Worm (Caenorhabditis elegans) whole organism, late embryonic: Measurements from ENCODE around the gene mab-7.
A peak's percentile ranks its signal among the peaks of the same experiment; 100 is the strongest.

Source experiments
- F13H6.1 ChIP-seq: sonication (generic microtip); optimal IDR thresholded peaks from 2 replicates; lab custom pipeline; 2016; ENCODE audit warnings: missing genetic modification characterization, missing compliant biosample characterization
- K09A11.1 ChIP-seq: sonication (generic microtip); optimal IDR thresholded peaks from 2 replicates; lab custom pipeline; 2017; ENCODE audit warnings: antibody characterized with exemption, mild to moderate bottlenecking, missing genetic modification characterization, missing compliant biosample characterization; ENCODE audit not compliant: insufficient read depth
- T23F11.4 ChIP-seq: fragments of 200-800 bp; sonication (Bioruptor generic); optimal IDR thresholded peaks from 2 replicates; lab custom pipeline; 2018; ENCODE audit warnings: mild to moderate bottlenecking, missing genetic modification characterization, missing compliant biosample characterization
- Y22D7AL.16 ChIP-seq: sonication (generic microtip); optimal IDR thresholded peaks from 2 replicates; lab custom pipeline; 2016; ENCODE audit warnings: missing genetic modification characterization, missing compliant biosample characterization
- ahr-1 ChIP-seq: sonication (generic microtip); optimal IDR thresholded peaks from 2 replicates; lab custom pipeline; 2016; ENCODE audit warnings: missing genetic modification characterization, missing compliant biosample characterization
- ceh-14 ChIP-seq: sonication (generic microtip); optimal IDR thresholded peaks from 2 replicates; lab custom pipeline; 2016; ENCODE audit warnings: missing genotype, missing genetic modification characterization, missing compliant biosample characterization
- ceh-18 ChIP-seq: sonication (generic microtip); optimal IDR thresholded peaks from 2 replicates; lab custom pipeline; 2016; ENCODE audit warnings: missing genetic modification characterization, missing compliant biosample characterization
- ceh-19 ChIP-seq: fragments of 200-800 bp; sonication (Bioruptor generic); optimal IDR thresholded peaks from 2 replicates; lab custom pipeline; 2018; ENCODE audit warnings: mild to moderate bottlenecking, missing genetic modification characterization, missing compliant biosample characterization
- ceh-2 ChIP-seq: sonication (generic microtip); optimal IDR thresholded peaks from 2 replicates; lab custom pipeline; 2016; ENCODE audit warnings: missing genotype, missing genetic modification characterization, missing compliant biosample characterization
- ceh-22 ChIP-seq: sonication (generic microtip); optimal IDR thresholded peaks from 2 replicates; lab custom pipeline; 2017; ENCODE audit warnings: missing biosample characterization, missing genetic modification characterization
- ceh-24 ChIP-seq: sonication (generic microtip); optimal IDR thresholded peaks from 2 replicates; lab custom pipeline; 2016; ENCODE audit warnings: mild to moderate bottlenecking, missing genetic modification characterization, missing compliant biosample characterization
- ceh-31 ChIP-seq: sonication (generic microtip); optimal IDR thresholded peaks from 2 replicates; lab custom pipeline; 2016; ENCODE audit warnings: missing genetic modification characterization, missing compliant biosample characterization
- ceh-45 ChIP-seq: fragments of 200-800 bp; sonication (Bioruptor generic); IDR thresholded peaks from 2 replicates; pipeline ENCODE4 v1.3.6; 2022; ENCODE audit warnings: missing genetic modification reagents, missing genetic modification characterization, missing compliant biosample characterization
- ceh-6 ChIP-seq: fragments of 200-800 bp; sonication (Bioruptor generic); optimal IDR thresholded peaks from 2 replicates; lab custom pipeline; 2018; ENCODE audit warnings: mild to moderate bottlenecking, missing genetic modification characterization, missing compliant biosample characterization
- che-1 ChIP-seq: sonication (generic microtip); optimal IDR thresholded peaks from 2 replicates; lab custom pipeline; 2016; ENCODE audit warnings: mild to moderate bottlenecking, missing genetic modification characterization, missing compliant biosample characterization
- elt-2 ChIP-seq: sonication (generic microtip); optimal IDR thresholded peaks from 2 replicates; lab custom pipeline; 2016; ENCODE audit warnings: missing genetic modification reagents, missing genetic modification characterization, missing compliant biosample characterization
- elt-4 ChIP-seq: sonication (generic microtip); optimal IDR thresholded peaks from 2 replicates; lab custom pipeline; 2016; ENCODE audit warnings: missing genetic modification characterization, missing compliant biosample characterization
- ets-4 ChIP-seq: sonication (generic microtip); optimal IDR thresholded peaks from 2 replicates; lab custom pipeline; 2016; ENCODE audit warnings: missing genetic modification characterization, missing compliant biosample characterization
- fax-1 ChIP-seq: sonication (generic microtip); optimal IDR thresholded peaks from 2 replicates; lab custom pipeline; 2016; ENCODE audit warnings: missing genotype, missing genetic modification characterization, missing compliant biosample characterization
- fkh-6 ChIP-seq: sonication (generic microtip); optimal IDR thresholded peaks from 2 replicates; lab custom pipeline; 2016; ENCODE audit warnings: missing genetic modification characterization, missing compliant biosample characterization
- gmeb-2 ChIP-seq: sonication (generic microtip); optimal IDR thresholded peaks from 2 replicates; lab custom pipeline; 2016; ENCODE audit warnings: missing genetic modification characterization, inconsistent platforms, missing compliant biosample characterization
- hlh-13 ChIP-seq: fragments of 200-800 bp; sonication (Bioruptor generic); optimal IDR thresholded peaks from 2 replicates; lab custom pipeline; 2018; ENCODE audit warnings: mild to moderate bottlenecking, missing genetic modification characterization, missing compliant biosample characterization
- nfya-1 ChIP-seq: sonication (generic microtip); optimal IDR thresholded peaks from 2 replicates; lab custom pipeline; 2017; ENCODE audit warnings: missing genetic modification characterization, mild to moderate bottlenecking, missing compliant biosample characterization, antibody characterized with exemption, moderate library complexity
- nhr-11 ChIP-seq: fragments of 150-350 bp; optimal IDR thresholded peaks from 2 replicates; lab custom pipeline; 2014; ENCODE audit warnings: missing biosample characterization, missing genetic modification characterization
- nhr-232 ChIP-seq: sonication (generic microtip); optimal IDR thresholded peaks from 2 replicates; lab custom pipeline; 2016; ENCODE audit warnings: missing genetic modification characterization, missing compliant biosample characterization
- npax-4 ChIP-seq: sonication (generic microtip); optimal IDR thresholded peaks from 2 replicates; lab custom pipeline; 2016; ENCODE audit warnings: missing genetic modification characterization, missing compliant biosample characterization
- pag-3 ChIP-seq: sonication (generic microtip); optimal IDR thresholded peaks from 2 replicates; lab custom pipeline; 2016; ENCODE audit warnings: missing compliant biosample characterization, missing genetic modification characterization, borderline replicate concordance
- pat-9 ChIP-seq: fragments of 200-800 bp; sonication (Bioruptor generic); optimal IDR thresholded peaks from 2 replicates; lab custom pipeline; 2018; ENCODE audit warnings: mild to moderate bottlenecking, missing genetic modification characterization, moderate library complexity, missing compliant biosample characterization
- pax-1 ChIP-seq: fragments of 150-350 bp; optimal IDR thresholded peaks from 2 replicates; lab custom pipeline; 2014; ENCODE audit warnings: missing biosample characterization, missing genetic modification characterization
- pha-2 ChIP-seq: sonication (generic microtip); optimal IDR thresholded peaks from 2 replicates; lab custom pipeline; 2017; ENCODE audit warnings: mild to moderate bottlenecking, missing genetic modification characterization, missing compliant biosample characterization
- pqm-1 ChIP-seq: sonication (generic microtip); optimal IDR thresholded peaks from 2 replicates; lab custom pipeline; 2016; ENCODE audit warnings: missing genetic modification characterization, missing compliant biosample characterization
- pros-1 ChIP-seq: fragments of 150-350 bp; optimal IDR thresholded peaks from 2 replicates; lab custom pipeline; 2014; ENCODE audit warnings: missing biosample characterization, missing genetic modification reagents, missing genetic modification characterization
- ref-2 ChIP-seq: sonication (generic microtip); optimal IDR thresholded peaks from 2 replicates; lab custom pipeline; 2016; ENCODE audit warnings: missing genetic modification characterization, missing compliant biosample characterization
- tbx-2 ChIP-seq: sonication (generic microtip); optimal IDR thresholded peaks from 2 replicates; lab custom pipeline; 2016; ENCODE audit warnings: missing genetic modification characterization, missing compliant biosample characterization
- tbx-7 ChIP-seq: sonication (generic microtip); optimal IDR thresholded peaks from 2 replicates; lab custom pipeline; 2016; ENCODE audit warnings: missing genotype, missing genetic modification characterization, missing compliant biosample characterization
- unc-3 ChIP-seq, 2 experiments: fragments of 200-800 bp in 1 of 2; sonication (Bioruptor generic) in 1 of 2; sonication (generic microtip) in 1 of 2; conservative IDR thresholded peaks in 1 of 2; optimal IDR thresholded peaks in 1 of 2; 2 replicates each; pipeline versions ENCODE4 v1.3.6 to Lab custom; 2016 to 2022; ENCODE audit warnings: missing compliant biosample characterization in 2 of 2, missing genetic modification characterization in 2 of 2, missing genetic modification reagents in 1 of 2
- unc-42 ChIP-seq: sonication (generic microtip); optimal IDR thresholded peaks from 2 replicates; lab custom pipeline; 2016; ENCODE audit warnings: missing genotype, missing genetic modification characterization, missing compliant biosample characterization
- unc-55 ChIP-seq: sonication (generic microtip); optimal IDR thresholded peaks from 2 replicates; lab custom pipeline; 2017; ENCODE audit warnings: missing biosample characterization, missing genetic modification reagents, missing genetic modification characterization
- unc-86 ChIP-seq: sonication (generic microtip); optimal IDR thresholded peaks from 2 replicates; lab custom pipeline; 2016; ENCODE audit warnings: missing genetic modification characterization, missing compliant biosample characterization

Gene mab-7

ce11 chrX:897948-898347 is at the start of gene mab-7:
Gene mab-7, minus strand, starts transcription at chrX:898048.
- TF ChIP-seq pros-1 (tag; lab: Kevin White, UChicago) (no peak), ceh-24 (no peak), ceh-22 (tag; lab: Kevin White, UChicago) (no peak), fax-1 (tag; lab: Kevin White, UChicago) (no peak), ahr-1 (no peak), nhr-11 (tag; lab: Kevin White, UChicago) (no peak)

ce11 chrX:945669-946068 is 47.8 kb upstream of the mab-7 start:
- TF ChIP-seq pha-2 (tag; lab: Kevin White, UChicago) (no peak), fkh-6 (tag; lab: Kevin White, UChicago) (no peak), ref-2 (tag; lab: Kevin White, UChicago) (no peak), npax-4 (tag; lab: Kevin White, UChicago) (no peak), pax-1 (tag; lab: Kevin White, UChicago) (no peak)
- TF ChIP-seq, all 69 proteins: peak for 0

- TF ChIP-seq F13H6.1 (no peak), elt-2 (tag; lab: Kevin White, UChicago) (peak; percentile 94), nhr-232 (tag; lab: Kevin White, UChicago) (no peak), unc-86 (tag; lab: Kevin White, UChicago) (no peak)
These were observed 40.5 kb upstream of the mab-7 start, which contains the start of gene F53H8.3 for ce11 chrX:938269-938883. Gene F53H8.3, plus strand, starts transcription at chrX:938543.

ce11 chrX:936013-936412 is 38.2 kb upstream of the mab-7 start:
- no peak for TF ChIP-seq T23F11.4 (GFP tag; lab: Kevin White, UChicago)

- no peak for TF ChIP-seq tbx-7 (tag; lab: Kevin White, UChicago)
- TF ChIP-seq pqm-1 (tag; lab: Kevin White, UChicago): no peak
- TF ChIP-seq ceh-2 (tag; lab: Kevin White, UChicago): no peak
- no peak for TF ChIP-seq K09A11.1
- TF ChIP-seq fax-1 (tag; lab: Kevin White, UChicago): no peak
- TF ChIP-seq ref-2 (tag; lab: Kevin White, UChicago): no peak
- no peak for TF ChIP-seq ets-4
- no peak for TF ChIP-seq hlh-13 (GFP tag; lab: Kevin White, UChicago)
- TF ChIP-seq ceh-6 (GFP tag; lab: Kevin White, UChicago): no peak
- no peak for TF ChIP-seq elt-4 (tag; lab: Kevin White, UChicago)
- TF ChIP-seq gmeb-2: no peak
- no peak for TF ChIP-seq unc-3 (GFP tag; conservative IDR thresholded peaks at IDR 0.05; lab: Robert Waterston, UW)
- TF ChIP-seq unc-3 (tag; optimal IDR thresholded peaks at IDR 0.05; lab: Kevin White, UChicago): no peak
- no peak for TF ChIP-seq Y22D7AL.16
- TF ChIP-seq F13H6.1: no peak
- no peak for TF ChIP-seq pros-1 (tag; lab: Kevin White, UChicago)
- no peak for TF ChIP-seq unc-55
- no peak for TF ChIP-seq che-1 (tag; lab: Kevin White, UChicago)
- TF ChIP-seq ceh-45: no peak
- TF ChIP-seq pha-2 (tag; lab: Kevin White, UChicago): no peak
- no peak for TF ChIP-seq pat-9 (tag; lab: Kevin White, UChicago)
These were observed 35.7 kb upstream of the mab-7 start, which contains the start of gene F35H12.1 for ce11 chrX:933504-933903. Gene F35H12.1, plus strand, starts transcription at chrX:933804.

- TF ChIP-seq ceh-14 (peak; percentile 58), unc-42 (peak; percentile 77), ceh-19 (GFP tag; lab: Kevin White, UChicago) (peak; percentile 2), ceh-18 (tag; lab: Kevin White, UChicago) (peak; percentile 19), tbx-2 (peak; percentile 23), ref-2 (tag; lab: Kevin White, UChicago) (no peak), nfya-1 (tag; lab: Kevin White, UChicago) (peak; percentile 35), pag-3 (no peak), ceh-31 (peak; percentile 65)
These were observed 35.0 kb upstream of the mab-7 start for ce11 chrX:932874-933273.
